Worm (Caenorhabditis elegans): Measurements from ENCODE around the gene nspd-2.

DNA sequence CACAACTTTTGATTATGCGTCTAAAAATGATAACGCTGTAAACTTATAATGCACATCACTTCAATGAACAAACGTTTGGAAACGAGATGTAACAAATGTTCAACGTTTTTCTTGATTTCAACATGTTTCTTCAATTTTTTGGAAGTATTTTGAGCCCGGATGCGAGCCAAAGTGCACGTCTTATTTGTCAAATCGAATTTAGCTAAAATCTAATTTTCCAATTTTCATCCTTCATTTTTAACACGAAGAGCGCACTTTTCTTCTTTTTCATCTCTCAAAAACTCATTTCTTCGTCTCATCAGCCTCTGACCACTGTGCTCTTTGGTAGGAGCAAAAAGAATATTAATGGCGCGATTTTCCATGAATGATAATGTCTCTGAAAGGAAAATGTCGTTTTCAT is 45.6 kb upstream of the nspd-2 start:
- TF ChIP-seq dao-5 (tag; optimal IDR thresholded peaks at IDR 0.05) (no peak), him-1 (tag; optimal IDR thresholded peaks at IDR 0.05) (no peak)

Data from whole organism, L4/young adult.